Fruit fly (Drosophila melanogaster) whole organism, embryonic: Measurements from ENCODE around the gene Cyp4d20.

ENCODE experiments used
- Adf1 ChIP-seq: fragments of 200-800 bp; sonication (Bioruptor generic); IDR thresholded peaks from 2 replicates; pipeline ENCODE4 v1.3.6; 2022; ENCODE audit warnings: missing biosample characterization, missing genetic modification characterization
- Bgb ChIP-seq: fragments of 200-800 bp; sonication (Bioruptor generic); IDR thresholded peaks from 2 replicates; pipeline ENCODE4 v1.3.6; 2022; ENCODE audit warnings: missing biosample characterization, missing genetic modification characterization; ENCODE audit not compliant: partially characterized antibody
- Blimp-1 ChIP-seq: fragments of 200-800 bp; sonication (Bioruptor generic); optimal IDR thresholded peaks from 3 replicates; lab custom pipeline; 2018; ENCODE audit warnings: missing biosample characterization, missing genetic modification characterization, mild to moderate bottlenecking, moderate library complexity, missing genetic modification reagents
- CG11456 ChIP-seq: fragments of 200-800 bp; sonication (Bioruptor generic); IDR thresholded peaks from 3 replicates; pipeline ENCODE4 v1.3.6; 2022; ENCODE audit warnings: missing biosample characterization, missing genetic modification characterization
- CG11504 ChIP-seq: fragments of 200-800 bp; sonication (Bioruptor generic); optimal IDR thresholded peaks from 3 replicates; lab custom pipeline; 2019; ENCODE audit warnings: missing biosample characterization, mild to moderate bottlenecking, missing genetic modification characterization, moderate library complexity
- CG11560 ChIP-seq: fragments of 200-800 bp; sonication (Bioruptor generic); IDR thresholded peaks from 3 replicates; pipeline ENCODE4 v1.3.6; 2022; ENCODE audit warnings: missing biosample characterization, missing genetic modification characterization
- CG13123 ChIP-seq: fragments of 200-800 bp; sonication (Bioruptor generic); optimal IDR thresholded peaks from 2 replicates; lab custom pipeline; 2016; ENCODE audit warnings: missing biosample characterization, missing genetic modification characterization
- CG13894 ChIP-seq: fragments of 200-800 bp; sonication (Bioruptor generic); optimal IDR thresholded peaks from 3 replicates; lab custom pipeline; 2018; ENCODE audit warnings: missing biosample characterization, mild to moderate bottlenecking, missing genetic modification characterization, moderate library complexity
- CG14710 ChIP-seq: fragments of 200-800 bp; sonication (Bioruptor generic); optimal IDR thresholded peaks from 3 replicates; lab custom pipeline; 2019; ENCODE audit warnings: missing biosample characterization, mild to moderate bottlenecking, missing genetic modification characterization, moderate library complexity
- CG15073 ChIP-seq: fragments of 200-800 bp; sonication (Bioruptor generic); optimal IDR thresholded peaks from 2 replicates; lab custom pipeline; 2016; ENCODE audit warnings: missing biosample characterization, missing genetic modification characterization
- CG1603 ChIP-seq: fragments of 200-800 bp; sonication (Bioruptor generic); optimal IDR thresholded peaks from 2 replicates; lab custom pipeline; 2019; ENCODE audit warnings: missing biosample characterization, mild to moderate bottlenecking, missing genetic modification characterization, moderate library complexity
- CG17328 ChIP-seq: fragments of 200-800 bp; sonication (Bioruptor generic); IDR thresholded peaks from 2 replicates; pipeline ENCODE4 v1.3.6; 2022; ENCODE audit warnings: missing biosample characterization, missing genetic modification characterization
- CG17361 ChIP-seq: fragments of 200-800 bp; sonication (Bioruptor generic); IDR thresholded peaks from 3 replicates; pipeline ENCODE4 v1.3.6; 2022; ENCODE audit warnings: missing biosample characterization, missing genetic modification characterization
- CG1792 ChIP-seq: fragments of 200-800 bp; sonication (Bioruptor generic); optimal IDR thresholded peaks from 2 replicates; lab custom pipeline; 2016; ENCODE audit warnings: missing biosample characterization, missing genetic modification characterization
- CG2116 ChIP-seq: fragments of 200-800 bp; sonication (Bioruptor generic); optimal IDR thresholded peaks from 3 replicates; lab custom pipeline; 2018; ENCODE audit warnings: missing biosample characterization, mild to moderate bottlenecking, missing genetic modification characterization
- CG31224 ChIP-seq: fragments of 200-800 bp; sonication (Bioruptor generic); IDR thresholded peaks from 2 replicates; pipeline ENCODE4 v1.3.6; 2022; ENCODE audit warnings: missing biosample characterization, missing genetic modification characterization
- CG34376 ChIP-seq: fragments of 200-800 bp; sonication (Bioruptor generic); optimal IDR thresholded peaks from 2 replicates; lab custom pipeline; 2018; ENCODE audit warnings: missing biosample characterization, mild to moderate bottlenecking, missing genetic modification characterization
- CG4424 ChIP-seq: fragments of 200-800 bp; sonication (Bioruptor generic); optimal IDR thresholded peaks from 3 replicates; lab custom pipeline; 2016; ENCODE audit warnings: missing biosample characterization, missing genetic modification characterization
- CG6254 ChIP-seq: fragments of 200-800 bp; sonication (Bioruptor generic); optimal IDR thresholded peaks from 3 replicates; lab custom pipeline; 2017; ENCODE audit warnings: mild to moderate bottlenecking, missing biosample characterization, missing genetic modification reagents, missing genetic modification characterization
- CG6791 ChIP-seq: fragments of 200-800 bp; sonication (Bioruptor generic); IDR thresholded peaks from 3 replicates; pipeline ENCODE4 v1.3.6; 2022; ENCODE audit warnings: missing biosample characterization, missing genetic modification characterization; ENCODE audit not compliant: partially characterized antibody
- CG8281 ChIP-seq: fragments of 200-800 bp; sonication (Bioruptor generic); optimal IDR thresholded peaks from 2 replicates; lab custom pipeline; 2018; ENCODE audit warnings: missing biosample characterization, mild to moderate bottlenecking, missing genetic modification characterization, moderate library complexity
- CG8290 ChIP-seq, 3 experiments: fragments of 200-800 bp; sonication (Bioruptor generic); optimal IDR thresholded peaks; 2 replicates each; lab custom pipeline; 2016 to 2019; ENCODE audit warnings: missing biosample characterization in 3 of 3, missing genetic modification characterization in 3 of 3, mild to moderate bottlenecking in 2 of 3, moderate library complexity in 1 of 3
- CG8765 ChIP-seq: fragments of 200-800 bp; sonication (Bioruptor generic); IDR thresholded peaks from 2 replicates; pipeline ENCODE4 v1.3.6; 2022; ENCODE audit warnings: missing biosample characterization, missing genetic modification characterization
- CG9609 ChIP-seq: fragments of 200-800 bp; sonication (Bioruptor generic); optimal IDR thresholded peaks from 3 replicates; lab custom pipeline; 2016; ENCODE audit warnings: missing biosample characterization, missing genetic modification characterization
- Deaf1 ChIP-seq: fragments of 200-800 bp; optimal IDR thresholded peaks from 3 replicates; lab custom pipeline; 2019; ENCODE audit warnings: missing biosample characterization, mild to moderate bottlenecking, missing genetic modification characterization, moderate library complexity
- Dip2 ChIP-seq: fragments of 200-800 bp; sonication (Bioruptor generic); IDR thresholded peaks from 2 replicates; pipeline ENCODE4 v1.3.6; 2022; ENCODE audit warnings: missing biosample characterization, missing genetic modification characterization
- Dip3 ChIP-seq: fragments of 200-800 bp; sonication (Bioruptor generic); optimal IDR thresholded peaks from 3 replicates; lab custom pipeline; 2016; ENCODE audit warnings: missing biosample characterization, missing genetic modification characterization
- E2f2 ChIP-seq: fragments of 200-800 bp; sonication (Bioruptor generic); IDR thresholded peaks from 2 replicates; pipeline ENCODE4 v1.3.6; 2022; ENCODE audit warnings: missing biosample characterization, missing genetic modification characterization
- Ets65A ChIP-seq: fragments of 200-800 bp; sonication (Bioruptor generic); peaks from one replicate; lab custom pipeline; 2016; ENCODE audit warnings: missing biosample characterization, missing genetic modification characterization
- Lim3 ChIP-seq: fragments of 200-800 bp; sonication (Bioruptor generic); IDR thresholded peaks from 2 replicates; pipeline ENCODE4 v1.3.6; 2022; ENCODE audit warnings: missing biosample characterization, missing genetic modification characterization
- Lpt ChIP-seq: fragments of >200 bp; optimal IDR thresholded peaks from 2 replicates; lab custom pipeline; 2018; ENCODE audit warnings: missing biosample characterization, missing genetic modification characterization
- Med ChIP-seq: fragments of 200-800 bp; sonication (Bioruptor generic); peaks from one replicate; lab custom pipeline; 2016; ENCODE audit warnings: missing biosample characterization, missing genetic modification characterization, mild to moderate bottlenecking, inconsistent platforms, moderate library complexity
- Ssrp ChIP-seq: fragments of 200-800 bp; sonication (Bioruptor generic); optimal IDR thresholded peaks from 2 replicates; lab custom pipeline; 2018; ENCODE audit warnings: missing biosample characterization, mild to moderate bottlenecking, missing genetic modification characterization, moderate library complexity
- Vsx1 ChIP-seq: fragments of 200-800 bp; sonication (Bioruptor generic); optimal IDR thresholded peaks from 2 replicates; lab custom pipeline; 2017; ENCODE audit warnings: missing biosample characterization, mild to moderate bottlenecking, missing genetic modification characterization, missing genetic modification reagents
- caup ChIP-seq: fragments of 200-800 bp; sonication (Bioruptor generic); optimal IDR thresholded peaks from 3 replicates; lab custom pipeline; 2017; ENCODE audit warnings: missing biosample characterization, mild to moderate bottlenecking, missing genetic modification characterization, moderate library complexity; ENCODE audit not compliant: severe bottlenecking
- dmrt99B ChIP-seq: fragments of 200-800 bp; sonication (Bioruptor generic); optimal IDR thresholded peaks from 2 replicates; lab custom pipeline; 2018; ENCODE audit warnings: missing biosample characterization, mild to moderate bottlenecking, missing genetic modification characterization, moderate library complexity
- gce ChIP-seq: fragments of 200-800 bp; sonication (Bioruptor generic); IDR thresholded peaks from 3 replicates; pipeline ENCODE4 v1.3.6; 2022; ENCODE audit warnings: missing biosample characterization, missing genetic modification characterization
- grau ChIP-seq: fragments of 200-800 bp; optimal IDR thresholded peaks from 3 replicates; lab custom pipeline; 2019; ENCODE audit warnings: missing biosample characterization, mild to moderate bottlenecking, missing genetic modification characterization, moderate library complexity
- hbn ChIP-seq: fragments of 200-800 bp; sonication (Bioruptor generic); IDR thresholded peaks from 2 replicates; pipeline ENCODE4 v1.3.6; 2022; ENCODE audit warnings: missing biosample characterization, missing genetic modification characterization; ENCODE audit not compliant: partially characterized antibody
- lab ChIP-seq: fragments of 200-800 bp; sonication (Bioruptor generic); optimal IDR thresholded peaks from 3 replicates; lab custom pipeline; 2017; ENCODE audit warnings: missing biosample characterization, missing genetic modification characterization, mild to moderate bottlenecking, moderate library complexity, missing genetic modification reagents
- lov ChIP-seq, 2 experiments: fragments of 200-800 bp in 1 of 2; fragments of >200 bp in 1 of 2; sonication (Bioruptor generic) in 1 of 2; IDR thresholded peaks in 1 of 2; optimal IDR thresholded peaks in 1 of 2; 2 replicates in 1 of 2; 3 replicates in 1 of 2; pipeline versions ENCODE4 v1.3.6 to Lab custom; 2017 to 2022; ENCODE audit warnings: missing biosample characterization in 1 of 2, missing genetic modification characterization in 1 of 2
- nom ChIP-seq: fragments of 200-800 bp; sonication (Bioruptor generic); optimal IDR thresholded peaks from 2 replicates; lab custom pipeline; 2017; ENCODE audit warnings: missing biosample characterization, missing genetic modification characterization, mild to moderate bottlenecking, moderate library complexity, missing genetic modification reagents
- pan ChIP-seq, 4 experiments: fragments of >200 bp in 3 of 4; fragments of 200-800 bp in 1 of 4; sonication (Bioruptor generic) in 1 of 4; optimal IDR thresholded peaks in 3 of 4; IDR thresholded peaks in 1 of 4; 2 replicates each; pipeline versions ENCODE4 v1.3.6 to Lab custom; 2017 to 2022; ENCODE audit warnings: missing biosample characterization in 2 of 4, missing genetic modification characterization in 2 of 4, mixed read lengths in 1 of 4
- slp2 ChIP-seq: fragments of 200-800 bp; sonication (Bioruptor generic); optimal IDR thresholded peaks from 2 replicates; lab custom pipeline; 2016; ENCODE audit warnings: missing biosample characterization, missing genetic modification characterization
- so ChIP-seq: fragments of 200-800 bp; sonication (Bioruptor generic); IDR thresholded peaks from 3 replicates; pipeline ENCODE4 v1.3.6; 2022; ENCODE audit warnings: missing biosample characterization, missing genetic modification characterization
- unpg ChIP-seq: fragments of 200-800 bp; sonication (Bioruptor generic); optimal IDR thresholded peaks from 3 replicates; lab custom pipeline; 2018; ENCODE audit warnings: missing biosample characterization, mild to moderate bottlenecking, missing genetic modification characterization, moderate library complexity
- wek ChIP-seq: fragments of 200-800 bp; sonication (Bioruptor generic); optimal IDR thresholded peaks from 3 replicates; lab custom pipeline; 2018; ENCODE audit warnings: missing biosample characterization, mild to moderate bottlenecking, missing genetic modification characterization, moderate library complexity
- zfh1 ChIP-seq: fragments of 200-800 bp; sonication (Bioruptor generic); IDR thresholded peaks from 3 replicates; pipeline ENCODE4 v1.3.6; 2022; ENCODE audit warnings: missing biosample characterization, missing genetic modification characterization

The Cyp4d20 gene

DNA sequence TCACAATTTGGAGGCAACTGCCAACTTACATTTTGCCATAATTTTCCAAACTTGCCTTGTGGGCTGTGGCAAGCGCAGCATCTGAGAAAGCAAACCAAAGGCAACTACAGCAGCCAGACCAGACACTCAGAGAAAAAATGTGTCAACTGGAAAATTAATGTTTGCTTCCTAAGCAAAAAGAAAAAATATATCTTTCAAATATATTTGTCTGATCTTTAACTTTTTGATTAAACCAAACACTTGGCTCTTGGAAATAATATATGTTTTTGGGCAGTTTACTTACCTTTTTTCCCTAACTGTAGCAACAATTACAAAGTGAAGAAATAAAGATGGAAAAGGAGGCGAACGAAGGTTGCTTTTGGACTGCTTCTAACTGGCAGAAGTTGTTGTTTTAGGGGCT, 9.0 kb upstream of the Cyp4d20 start (continued):
- no peak for TF ChIP-seq Deaf1 (tag; lab: Kevin White, UChicago)
- TF ChIP-seq CG1792 (GFP tag; lab: Kevin White, UChicago): no peak
- 0 out of 3 replicates have a peak, but pooled peaks have one; percentile 34 for TF ChIP-seq zfh1
- peak; percentile 58 for TF ChIP-seq CG11504
- TF ChIP-seq lov (optimal IDR thresholded peaks at IDR 0.05; lab: Kevin White, UChicago): no peak
- TF ChIP-seq lov (GFP tag; IDR thresholded peaks at IDR 0.05; lab: Robert Waterston, UW): no peak
- TF ChIP-seq CG4424: peak; percentile 9
- peak; percentile 32 for TF ChIP-seq CG14710 (tag; lab: Kevin White, UChicago)
- no peak for TF ChIP-seq caup (GFP tag; lab: Kevin White, UChicago)
- TF ChIP-seq Lim3 (GFP tag; lab: Robert Waterston, UW): no peak
- TF ChIP-seq Blimp-1: peak; percentile 49
- peak; percentile 26 for TF ChIP-seq lab (GFP tag; lab: Kevin White, UChicago)
- peak; percentile 87 for TF ChIP-seq Ets65A (GFP tag; lab: Kevin White, UChicago)
- peak; percentile 23 for TF ChIP-seq unpg (GFP tag; lab: Kevin White, UChicago)
- TF ChIP-seq Med: peak; percentile 59
- TF ChIP-seq CG8281 (tag; lab: Kevin White, UChicago): no peak
- TF ChIP-seq E2f2 (GFP tag; lab: Robert Waterston, UW): no peak
- no peak for TF ChIP-seq Lpt (GFP tag; lab: Kevin White, UChicago)

DNA sequence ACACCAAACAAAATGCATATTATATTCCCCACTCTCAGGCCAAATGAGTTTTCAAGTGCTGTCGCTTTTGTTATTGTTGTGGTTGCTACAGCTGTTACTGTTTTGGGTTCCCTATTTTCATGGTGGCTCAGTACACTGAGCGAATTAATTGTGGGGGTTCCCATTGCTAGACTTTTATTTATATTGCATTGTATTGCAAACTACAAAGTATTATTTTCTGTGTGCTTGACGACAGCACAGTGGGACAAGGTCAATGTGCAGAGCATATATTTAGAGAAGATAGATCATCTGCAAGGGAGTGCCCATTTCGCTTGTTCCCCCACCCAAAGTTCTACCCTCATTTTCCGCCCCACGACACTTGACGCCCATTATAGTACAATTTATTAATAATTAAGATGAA, 8.2 kb upstream of the Cyp4d20 start:
- no peak for TF ChIP-seq CG8290 (GFP tag; optimal IDR thresholded peaks at IDR 0.05; lab: Kevin White, UChicago)
- no peak for TF ChIP-seq CG8290 (tag; optimal IDR thresholded peaks at IDR 0.05; lab: Kevin White, UChicago)
- no peak for TF ChIP-seq CG15073 (GFP tag; lab: Kevin White, UChicago)
- TF ChIP-seq grau (tag; lab: Kevin White, UChicago): no peak
- no peak for TF ChIP-seq CG6791 (GFP tag; lab: Robert Waterston, UW)
- peak; percentile 57 for TF ChIP-seq Med
- peak; percentile 21 for TF ChIP-seq CG6254 (GFP tag; lab: Kevin White, UChicago)
- TF ChIP-seq pan (optimal IDR thresholded peaks at IDR 0.05; lab: Kevin White, UChicago): no peak
- TF ChIP-seq pan (GFP tag; optimal IDR thresholded peaks at IDR 0.05 in 1 of 2, IDR thresholded peaks at IDR 0.05 in 1 of 2): no peak
- no peak for TF ChIP-seq CG2116 (GFP tag; lab: Kevin White, UChicago)
- no peak for TF ChIP-seq CG13123 (GFP tag; lab: Kevin White, UChicago)
- no peak; the same call in 2 of the 3 replicates for TF ChIP-seq so (GFP tag; lab: Robert Waterston, UW)
- peak; percentile 1 for TF ChIP-seq nom (GFP tag; lab: Kevin White, UChicago)
- no peak for TF ChIP-seq CG9609
- no peak for TF ChIP-seq CG34376 (GFP tag; lab: Kevin White, UChicago)
- no peak for TF ChIP-seq CG17361 (GFP tag; lab: Robert Waterston, UW)
- no peak for TF ChIP-seq slp2 (GFP tag; lab: Kevin White, UChicago)
- no peak for TF ChIP-seq Bgb (GFP tag; lab: Robert Waterston, UW)
- TF ChIP-seq Dip3: no peak
- TF ChIP-seq CG8765: no peak
- TF ChIP-seq dmrt99B: peak; percentile 0
- TF ChIP-seq CG17328 (GFP tag; lab: Robert Waterston, UW): no peak
- no peak for TF ChIP-seq wek
- no peak for TF ChIP-seq CG13894 (tag; lab: Kevin White, UChicago)
- no peak for TF ChIP-seq Dip2 (GFP tag; lab: Robert Waterston, UW)
- TF ChIP-seq hbn (GFP tag; lab: Robert Waterston, UW): no peak
- no peak for TF ChIP-seq CG1603
- no peak for TF ChIP-seq CG11560 (tag; lab: Robert Waterston, UW)
- no peak for TF ChIP-seq CG31224
- no peak for TF ChIP-seq Ssrp
- no peak for TF ChIP-seq gce (GFP tag; lab: Robert Waterston, UW)
- TF ChIP-seq Vsx1 (GFP tag; lab: Kevin White, UChicago): no peak
- TF ChIP-seq CG1792 (GFP tag; lab: Kevin White, UChicago): no peak
- no peak for TF ChIP-seq Adf1 (GFP tag; lab: Robert Waterston, UW)
- TF ChIP-seq CG11456 (GFP tag; lab: Robert Waterston, UW): no peak
